Worm (Caenorhabditis elegans) whole organism, L2 larva: ENCODE measurements around the gene clec-160.

Experiments
- C34F6.9 ChIP-seq: fragments of 150-350 bp; optimal IDR thresholded peaks from 2 replicates; lab custom pipeline; 2014; ENCODE audit warnings: missing biosample characterization, missing genetic modification characterization
- F13H6.1 ChIP-seq: sonication (generic microtip); optimal IDR thresholded peaks from 2 replicates; lab custom pipeline; 2016; ENCODE audit warnings: missing genetic modification characterization, missing compliant biosample characterization
- Y55F3AM.14 ChIP-seq: fragments of 200-800 bp; sonication (Bioruptor generic); optimal IDR thresholded peaks from 2 replicates; lab custom pipeline; 2018; ENCODE audit warnings: mild to moderate bottlenecking, missing genetic modification characterization, missing compliant biosample characterization
- aly-2 ChIP-seq: fragments of 150-350 bp; optimal IDR thresholded peaks from 2 replicates; lab custom pipeline; 2014; ENCODE audit warnings: missing biosample characterization, missing genetic modification characterization
- ama-1 ChIP-seq: fragments of 150-350 bp; optimal IDR thresholded peaks from 2 replicates; lab custom pipeline; 2018; ENCODE audit warnings: inconsistent platforms
- ceh-16 ChIP-seq: fragments of 150-350 bp; optimal IDR thresholded peaks from 2 replicates; lab custom pipeline; 2014; ENCODE audit warnings: missing biosample characterization, missing genetic modification characterization
- ceh-82 ChIP-seq: fragments of 150-350 bp; optimal IDR thresholded peaks from 2 replicates; lab custom pipeline; 2014; ENCODE audit warnings: missing biosample characterization, missing genetic modification characterization
- crh-2 ChIP-seq: sonication (generic microtip); optimal IDR thresholded peaks from 2 replicates; lab custom pipeline; 2017; ENCODE audit warnings: missing biosample characterization, missing genetic modification characterization
- egl-27 ChIP-seq: sonication (generic microtip); optimal IDR thresholded peaks from 3 replicates; lab custom pipeline; 2017; ENCODE audit warnings: missing biosample characterization, missing genetic modification reagents, missing genetic modification characterization
- elt-1 ChIP-seq: fragments of 150-350 bp; optimal IDR thresholded peaks from 2 replicates; lab custom pipeline; 2014; ENCODE audit warnings: missing biosample characterization, missing genetic modification characterization
- elt-3 ChIP-seq: sonication (generic microtip); optimal IDR thresholded peaks from 2 replicates; lab custom pipeline; 2017; ENCODE audit warnings: missing biosample characterization, missing genetic modification characterization
- fos-1 ChIP-seq: fragments of 150-350 bp; optimal IDR thresholded peaks from 2 replicates; lab custom pipeline; 2014; ENCODE audit warnings: missing biosample characterization, missing genetic modification characterization
- gmeb-1 ChIP-seq: fragments of 150-350 bp; optimal IDR thresholded peaks from 2 replicates; lab custom pipeline; 2014; ENCODE audit warnings: missing biosample characterization, missing genetic modification characterization
- lin-11 ChIP-seq: fragments of 150-350 bp; sonication (generic microtip); optimal IDR thresholded peaks from 2 replicates; lab custom pipeline; 2014; ENCODE audit warnings: missing biosample characterization, missing genetic modification characterization, inconsistent platforms, mixed read lengths
- lin-13 ChIP-seq: fragments of 150-350 bp; optimal IDR thresholded peaks from 2 replicates; lab custom pipeline; 2014; ENCODE audit warnings: missing biosample characterization, missing genetic modification reagents, missing genetic modification characterization
- lin-39 ChIP-seq: fragments of 150-350 bp; optimal IDR thresholded peaks from 2 replicates; lab custom pipeline; 2014; ENCODE audit warnings: missing biosample characterization, missing genetic modification reagents, missing genetic modification characterization
- lsy-2 ChIP-seq, 2 experiments: fragments of 150-350 bp in 1 of 2; sonication (generic microtip) in 1 of 2; optimal IDR thresholded peaks; 2 replicates each; lab custom pipeline; 2014 to 2017; ENCODE audit warnings: missing biosample characterization in 2 of 2, missing genetic modification characterization in 2 of 2
- mab-5 ChIP-seq: fragments of 150-350 bp; optimal IDR thresholded peaks from 2 replicates; lab custom pipeline; 2014; ENCODE audit warnings: missing biosample characterization, missing genetic modification characterization
- mdl-1 ChIP-seq, 2 experiments: fragments of 150-350 bp in 1 of 2; sonication (generic microtip) in 1 of 2; optimal IDR thresholded peaks; 2 replicates each; lab custom pipeline; 2017; ENCODE audit warnings: missing biosample characterization in 2 of 2, missing genetic modification characterization in 2 of 2
- nhr-10 ChIP-seq: sonication (generic microtip); optimal IDR thresholded peaks from 2 replicates; lab custom pipeline; 2017; ENCODE audit warnings: missing biosample characterization, missing genetic modification characterization
- nhr-12 ChIP-seq: fragments of 150-350 bp; optimal IDR thresholded peaks from 2 replicates; lab custom pipeline; 2014; ENCODE audit warnings: missing biosample characterization, missing genetic modification characterization
- nhr-129 ChIP-seq: fragments of 150-350 bp; optimal IDR thresholded peaks from 2 replicates; lab custom pipeline; 2014; ENCODE audit warnings: missing biosample characterization, missing genetic modification characterization
- nhr-237 ChIP-seq: fragments of 150-350 bp; optimal IDR thresholded peaks from 2 replicates; lab custom pipeline; 2014; ENCODE audit warnings: missing biosample characterization, missing genetic modification characterization
- nhr-25 ChIP-seq: fragments of 150-350 bp; sonication (generic microtip); optimal IDR thresholded peaks from 3 replicates; lab custom pipeline; 2014; ENCODE audit warnings: missing biosample characterization, missing genetic modification characterization
- nhr-6 ChIP-seq: fragments of 150-350 bp; optimal IDR thresholded peaks from 2 replicates; lab custom pipeline; 2014; ENCODE audit warnings: missing biosample characterization, missing genetic modification characterization
- skn-1 ChIP-seq: sonication (generic microtip); optimal IDR thresholded peaks from 2 replicates; lab custom pipeline; 2017; ENCODE audit warnings: missing biosample characterization, missing genetic modification characterization
- sma-3 ChIP-seq: sonication (generic microtip); optimal IDR thresholded peaks from 2 replicates; lab custom pipeline; 2016; ENCODE audit warnings: missing genetic modification reagents, missing genetic modification characterization, missing compliant biosample characterization
- sma-9 ChIP-seq, 2 experiments: fragments of 150-350 bp in 1 of 2; sonication (generic microtip) in 1 of 2; optimal IDR thresholded peaks; 2 replicates each; lab custom pipeline; 2014 to 2016; ENCODE audit warnings: missing genetic modification characterization in 2 of 2, mild to moderate bottlenecking in 1 of 2, missing biosample characterization in 1 of 2, missing compliant biosample characterization in 1 of 2, missing genetic modification reagents in 1 of 2, moderate library complexity in 1 of 2
- snpc-4 ChIP-seq: fragments of 150-350 bp; optimal IDR thresholded peaks from 2 replicates; lab custom pipeline; 2014; ENCODE audit warnings: missing biosample characterization, missing genetic modification characterization
- unc-39 ChIP-seq: fragments of 150-350 bp; optimal IDR thresholded peaks from 2 replicates; lab custom pipeline; 2014; ENCODE audit warnings: missing biosample characterization, missing genetic modification characterization
- unc-55 ChIP-seq: fragments of 150-350 bp; sonication (generic microtip); optimal IDR thresholded peaks from 3 replicates; lab custom pipeline; 2014; ENCODE audit warnings: missing biosample characterization, missing genetic modification reagents, missing genetic modification characterization
- unc-62 ChIP-seq: fragments of 150-350 bp; optimal IDR thresholded peaks from 2 replicates; lab custom pipeline; 2014; ENCODE audit warnings: missing biosample characterization, missing genetic modification reagents, missing genetic modification characterization
- zag-1 ChIP-seq: fragments of 150-350 bp; optimal IDR thresholded peaks from 2 replicates; lab custom pipeline; 2014; ENCODE audit warnings: missing biosample characterization, missing genetic modification characterization
- ztf-1 ChIP-seq: fragments of 200-800 bp; sonication (Bioruptor generic); conservative IDR thresholded peaks from 2 replicates; pipeline ENCODE4 v1.3.6; 2022; ENCODE audit warnings: missing genetic modification characterization, missing compliant biosample characterization
- ztf-4 ChIP-seq: fragments of 150-350 bp; optimal IDR thresholded peaks from 2 replicates; lab custom pipeline; 2014; ENCODE audit warnings: missing biosample characterization, missing genetic modification characterization

The clec-160 gene

ce11 chrIII:8244052-8244451 is 31.7 kb downstream of the clec-160 start, which contains the start of the genes pbs-6 and cids-1:
Gene pbs-6 (minus strand): TSS chrIII:8244092.
Gene cids-1 (plus strand): TSS chrIII:8244445.
- TF ChIP-seq unc-62 (GFP tag; lab: Kevin White, UChicago) (no peak), skn-1 (tag; lab: Kevin White, UChicago) (no peak), lin-13 (GFP tag; lab: Kevin White, UChicago) (no peak), egl-27 (tag; lab: Kevin White, UChicago) (no peak), unc-55 (GFP tag; lab: Kevin White, UChicago) (peak; percentile 47), C34F6.9 (tag; lab: Kevin White, UChicago) (peak; percentile 16), nhr-129 (tag; lab: Kevin White, UChicago) (peak; percentile 21), lin-11 (tag; lab: Kevin White, UChicago) (no peak), mdl-1 (tag; optimal IDR thresholded peaks at IDR 0.05; lab: Kevin White, UChicago) (no peak), lsy-2 (tag; optimal IDR thresholded peaks at IDR 0.05; lab: Kevin White, UChicago) (peak in 1 of 2 experiments; percentile 51), Y55F3AM.14 (no peak)

- peak; percentile 20 for TF ChIP-seq F13H6.1 (tag; lab: Kevin White, UChicago)
- TF ChIP-seq nhr-129 (tag; lab: Kevin White, UChicago) = peak; percentile 51
- no peak for TF ChIP-seq nhr-12
- TF ChIP-seq lin-13 (GFP tag; lab: Kevin White, UChicago) = peak; percentile 8
- peak; percentile 10 for TF ChIP-seq crh-2 (tag; lab: Kevin White, UChicago)
- TF ChIP-seq ceh-82 (tag; lab: Kevin White, UChicago) = no peak
- TF ChIP-seq sma-3 = peak; percentile 0
- peak; percentile 7 for TF ChIP-seq sma-9 (GFP tag; optimal IDR thresholded peaks at IDR 0.05; lab: Kevin White, UChicago)
- TF ChIP-seq sma-9 (tag; optimal IDR thresholded peaks at IDR 0.05; lab: Kevin White, UChicago) = no peak
- TF ChIP-seq C34F6.9 (tag; lab: Kevin White, UChicago) = peak; percentile 43
- peak; percentile 38 for TF ChIP-seq fos-1
- TF ChIP-seq lsy-2 (tag; optimal IDR thresholded peaks at IDR 0.05; lab: Kevin White, UChicago) = peak in 1 of 2 experiments; percentile 44
These were observed 33.0 kb downstream of the clec-160 start, which contains the start of gene C02F5.12 for ce11 chrIII:8242809-8243208. Gene C02F5.12 (minus strand): TSS chrIII:8243029.

DNA sequence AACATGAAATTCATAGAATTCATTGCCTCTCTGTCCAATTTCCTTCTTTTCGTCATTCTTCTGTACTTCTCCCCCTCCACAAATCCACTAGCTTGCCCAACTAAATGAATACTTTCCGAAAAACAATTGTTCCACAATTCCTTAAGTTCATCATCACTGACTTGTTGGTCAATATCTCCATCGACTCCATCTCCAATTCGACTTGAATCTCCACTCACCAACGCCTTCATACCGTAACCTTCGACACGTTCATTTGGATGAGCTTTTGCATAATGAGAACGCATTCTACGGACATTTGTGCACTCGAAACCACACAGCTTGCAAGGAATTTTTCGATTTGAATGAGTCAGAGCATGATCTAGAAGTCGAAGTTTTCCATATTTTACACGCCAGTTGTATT is 34.8 kb downstream of the clec-160 start:
- no peak for TF ChIP-seq sma-3
- TF ChIP-seq lin-13 (GFP tag; lab: Kevin White, UChicago) = no peak
- no peak for TF ChIP-seq crh-2 (tag; lab: Kevin White, UChicago)
- no peak for TF ChIP-seq fos-1
- no peak for TF ChIP-seq aly-2 (tag; lab: Kevin White, UChicago)
- TF ChIP-seq nhr-10 (tag; lab: Kevin White, UChicago) = no peak
- no peak for TF ChIP-seq unc-39 (tag; lab: Kevin White, UChicago)
- no peak for TF ChIP-seq nhr-6 (tag; lab: Kevin White, UChicago)
- no peak for TF ChIP-seq C34F6.9 (tag; lab: Kevin White, UChicago)
- TF ChIP-seq Y55F3AM.14 = no peak
- TF ChIP-seq lin-39 (tag; lab: Kevin White, UChicago) = no peak
- TF ChIP-seq unc-55 (GFP tag; lab: Kevin White, UChicago) = no peak
- no peak for TF ChIP-seq nhr-12
- no peak for TF ChIP-seq elt-3
- no peak for TF ChIP-seq sma-9 (GFP tag; optimal IDR thresholded peaks at IDR 0.05; lab: Kevin White, UChicago)
- TF ChIP-seq sma-9 (tag; optimal IDR thresholded peaks at IDR 0.05; lab: Kevin White, UChicago) = no peak
- TF ChIP-seq gmeb-1 (tag; lab: Kevin White, UChicago) = no peak
- TF ChIP-seq skn-1 (tag; lab: Kevin White, UChicago) = no peak
- no peak for TF ChIP-seq lsy-2 (tag; optimal IDR thresholded peaks at IDR 0.05; lab: Kevin White, UChicago)
- TF ChIP-seq mab-5 (tag; lab: Kevin White, UChicago) = no peak

- TF ChIP-seq fos-1 = peak; percentile 93
- TF ChIP-seq lin-13 (GFP tag; lab: Kevin White, UChicago) = no peak
These were observed 35.5 kb downstream of the clec-160 start for ce11 chrIII:8240247-8240646.

ce11 chrIII:8239325-8239724 is 36.4 kb downstream of the clec-160 start, which contains the start of gene tsp-1:
Gene tsp-1 (minus strand): TSS chrIII:8239423.
- TF ChIP-seq fos-1 (peak; percentile 69), nhr-237 (tag; lab: Kevin White, UChicago) (no peak)
- TF ChIP-seq, all 48 proteins: peak for 1

DNA sequence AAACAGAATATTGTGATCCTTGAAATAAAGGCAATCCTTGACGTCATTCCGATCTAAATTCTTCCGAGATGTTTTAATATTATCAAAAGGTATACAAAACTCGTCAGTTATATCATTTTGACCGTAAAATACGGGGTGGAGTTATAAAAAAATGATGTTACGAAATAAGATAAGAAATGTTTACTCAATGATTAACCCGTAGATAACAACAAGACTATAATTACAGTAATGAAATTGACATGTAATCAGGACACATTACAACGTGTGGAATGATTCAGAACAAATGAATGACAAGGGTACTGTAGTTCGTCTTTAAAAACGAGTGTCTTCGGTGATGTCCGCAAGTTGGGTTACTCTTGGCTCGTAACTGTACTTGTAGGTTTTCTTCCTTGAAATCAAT is 37.9 kb downstream of the clec-160 start, which contains the start of gene tsp-2:
tsp-2 (minus strand) TSS at position 109 of the 400 bp plus-strand sequence.
- TF ChIP-seq sma-9 (GFP tag; optimal IDR thresholded peaks at IDR 0.05; lab: Kevin White, UChicago) (no peak), sma-9 (tag; optimal IDR thresholded peaks at IDR 0.05; lab: Kevin White, UChicago) (no peak), ceh-16 (no peak), Y55F3AM.14 (no peak), elt-1 (tag; lab: Kevin White, UChicago) (no peak), snpc-4 (tag; lab: Kevin White, UChicago) (no peak), unc-55 (GFP tag; lab: Kevin White, UChicago) (no peak), ceh-82 (tag; lab: Kevin White, UChicago) (no peak), nhr-25 (tag; lab: Kevin White, UChicago) (no peak), zag-1 (tag; lab: Kevin White, UChicago) (no peak), ztf-1 (GFP tag; lab: Robert Waterston, UW) (no peak), unc-39 (tag; lab: Kevin White, UChicago) (no peak), ztf-4 (tag; lab: Kevin White, UChicago) (no peak), gmeb-1 (tag; lab: Kevin White, UChicago) (peak; percentile 3), lsy-2 (tag; optimal IDR thresholded peaks at IDR 0.05; lab: Kevin White, UChicago) (peak in 1 of 2 experiments; percentile 2), fos-1 (peak; percentile 93), F13H6.1 (tag; lab: Kevin White, UChicago) (no peak), mdl-1 (tag; optimal IDR thresholded peaks at IDR 0.05; lab: Kevin White, UChicago) (no peak), ama-1 (no peak), egl-27 (tag; lab: Kevin White, UChicago) (no peak), elt-3 (no peak), nhr-10 (tag; lab: Kevin White, UChicago) (no peak)
